Fruit fly (Drosophila melanogaster) whole organism: ENCODE data around the gene Ir8a.

Experiments used
- pan ChIP-seq: fragments of >200 bp; optimal IDR thresholded peaks from 2 replicates; lab custom pipeline; 2017
- psq ChIP-seq: fragments of >200 bp; optimal IDR thresholded peaks from 2 replicates; lab custom pipeline; 2017
- usp ChIP-seq: fragments of >200 bp; optimal IDR thresholded peaks from 2 replicates; lab custom pipeline; 2017; ENCODE audit warnings: missing biosample characterization, missing genetic modification characterization, mixed read lengths

- TF ChIP-seq usp = no peak
- TF ChIP-seq pan (lab: Kevin White, UChicago) = no peak
- TF ChIP-seq psq (lab: Kevin White, UChicago) = no peak
Observed at dm6 chrX:9236485-9236884, at the start of gene Ir8a.
